Fruit fly (Drosophila melanogaster) whole organism, adult: ENCODE results near the gene rin.
A peak's percentile ranks its signal among the peaks of the same experiment; 100 is the strongest.

Experiments used
- CG11617 ChIP-seq: fragments of 200-800 bp; sonication (Bioruptor generic); optimal IDR thresholded peaks from 2 replicates; lab custom pipeline; 2017; ENCODE audit warnings: mild to moderate bottlenecking, missing biosample characterization, missing genetic modification reagents, missing genetic modification characterization
- CG12768 ChIP-seq: fragments of 200-800 bp; sonication (Bioruptor generic); optimal IDR thresholded peaks from 2 replicates; lab custom pipeline; 2017; ENCODE audit warnings: missing biosample characterization, missing genetic modification characterization, mild to moderate bottlenecking, moderate library complexity, missing genetic modification reagents
- CG14711 ChIP-seq: fragments of 200-800 bp; sonication (Bioruptor generic); optimal IDR thresholded peaks from 2 replicates; lab custom pipeline; 2018; ENCODE audit warnings: missing biosample characterization, mild to moderate bottlenecking, missing genetic modification characterization, moderate library complexity
- CG1620 ChIP-seq: fragments of 200-800 bp; sonication (Bioruptor generic); optimal IDR thresholded peaks from 2 replicates; lab custom pipeline; 2016; ENCODE audit warnings: missing biosample characterization, missing genetic modification characterization
- CG33017 ChIP-seq: fragments of 200-800 bp; sonication (Bioruptor generic); optimal IDR thresholded peaks from 2 replicates; lab custom pipeline; 2018; ENCODE audit warnings: missing biosample characterization, mild to moderate bottlenecking, missing genetic modification characterization, moderate library complexity
- CG5204 ChIP-seq: fragments of 200-800 bp; sonication (Bioruptor generic); optimal IDR thresholded peaks from 2 replicates; lab custom pipeline; 2016; ENCODE audit warnings: missing biosample characterization, missing genetic modification characterization
- CG7045 ChIP-seq: fragments of 200-800 bp; sonication (Bioruptor generic); optimal IDR thresholded peaks from 2 replicates; lab custom pipeline; 2017; ENCODE audit warnings: missing biosample characterization, mild to moderate bottlenecking, missing genetic modification characterization
- CG7101 ChIP-seq: fragments of 200-800 bp; sonication (Bioruptor generic); optimal IDR thresholded peaks from 2 replicates; lab custom pipeline; 2018; ENCODE audit warnings: missing biosample characterization, mild to moderate bottlenecking, missing genetic modification characterization, moderate library complexity
- Clk ChIP-seq: fragments of 200-800 bp; sonication (Bioruptor generic); optimal IDR thresholded peaks from 2 replicates; lab custom pipeline; 2017; ENCODE audit warnings: missing biosample characterization, missing genetic modification characterization
- Crg-1 ChIP-seq: fragments of 200-800 bp; sonication (Bioruptor generic); optimal IDR thresholded peaks from 2 replicates; lab custom pipeline; 2016; ENCODE audit warnings: missing biosample characterization, missing genetic modification characterization
- Hr96 ChIP-seq: fragments of 200-800 bp; sonication (Bioruptor generic); optimal IDR thresholded peaks from 2 replicates; lab custom pipeline; 2016; ENCODE audit warnings: missing biosample characterization, missing genetic modification characterization
- Mnt ChIP-seq: fragments of 200-800 bp; sonication (Bioruptor generic); optimal IDR thresholded peaks from 2 replicates; lab custom pipeline; 2016; ENCODE audit warnings: missing biosample characterization, mild to moderate bottlenecking, missing genetic modification characterization
- bab1 ChIP-seq: fragments of 200-800 bp; sonication (Bioruptor generic); optimal IDR thresholded peaks from 3 replicates; lab custom pipeline; 2019; ENCODE audit warnings: missing biosample characterization, mild to moderate bottlenecking, missing genetic modification characterization, moderate library complexity
- cic ChIP-seq: fragments of 200-800 bp; sonication (Bioruptor generic); optimal IDR thresholded peaks from 2 replicates; lab custom pipeline; 2017; ENCODE audit warnings: missing biosample characterization, mild to moderate bottlenecking, missing genetic modification characterization, moderate library complexity
- cnc ChIP-seq, 2 experiments: fragments of >200 bp; optimal IDR thresholded peaks; 2 replicates each; lab custom pipeline; 2017
- kay ChIP-seq: fragments of 200-800 bp; sonication (Bioruptor generic); peaks from one replicate; lab custom pipeline; 2016; ENCODE audit warnings: missing biosample characterization, missing genetic modification characterization, borderline replicate concordance
- ovo ChIP-seq: fragments of 200-800 bp; sonication (Bioruptor generic); optimal IDR thresholded peaks from 2 replicates; lab custom pipeline; 2016; ENCODE audit warnings: missing biosample characterization, missing genetic modification characterization
- pad ChIP-seq: fragments of 200-800 bp; sonication (Bioruptor generic); optimal IDR thresholded peaks from 3 replicates; lab custom pipeline; 2017; ENCODE audit warnings: missing biosample characterization, missing genetic modification characterization, mild to moderate bottlenecking, moderate library complexity, missing genetic modification reagents
- tj ChIP-seq: fragments of 200-800 bp; sonication (Bioruptor generic); optimal IDR thresholded peaks from 3 replicates; lab custom pipeline; 2017; ENCODE audit warnings: missing biosample characterization, mild to moderate bottlenecking, missing genetic modification characterization, moderate library complexity
- toe ChIP-seq: fragments of 200-800 bp; sonication (Bioruptor generic); optimal IDR thresholded peaks from 2 replicates; lab custom pipeline; 2016; ENCODE audit warnings: missing biosample characterization, missing genetic modification characterization

rin gene

dm6 chr3R:13685969-13686368, 39.2 kb downstream of the rin start:
- TF ChIP-seq tj (GFP tag; lab: Kevin White, UChicago) (peak; percentile 76), cnc (optimal IDR thresholded peaks at IDR 0.05; lab: Kevin White, UChicago) (no peak)

dm6 chr3R:13686371-13687211, 39.8 kb downstream of the rin start, which contains the start of gene omd:
Gene omd (minus strand): TSS chr3R:13687210.
- peak; percentile 100 for TF ChIP-seq cic
- no peak for TF ChIP-seq CG14711 (tag; lab: Kevin White, UChicago)
- no peak for TF ChIP-seq cnc (optimal IDR thresholded peaks at IDR 0.05; lab: Kevin White, UChicago)
- TF ChIP-seq CG33017 (tag; lab: Kevin White, UChicago), result peak; percentile 64
- TF ChIP-seq CG5204, result no peak
- TF ChIP-seq kay (GFP tag; lab: Kevin White, UChicago), result peak; percentile 99
- TF ChIP-seq Clk (GFP tag; lab: Kevin White, UChicago), result peak; percentile 30
- TF ChIP-seq Hr96, result peak; percentile 57
- peak; percentile 65 for TF ChIP-seq CG11617 (GFP tag; lab: Kevin White, UChicago)
- peak; percentile 92 for TF ChIP-seq Mnt (GFP tag; lab: Kevin White, UChicago)
- TF ChIP-seq ovo (GFP tag; lab: Kevin White, UChicago), result peak; percentile 70
- peak; percentile 84 for TF ChIP-seq CG12768 (GFP tag; lab: Kevin White, UChicago)
- peak; percentile 32 for TF ChIP-seq Crg-1 (GFP tag; lab: Kevin White, UChicago)
- peak; percentile 76 for TF ChIP-seq CG7101 (tag; lab: Kevin White, UChicago)
- TF ChIP-seq CG1620, result peak; percentile 8
- no peak for TF ChIP-seq bab1
- peak; percentile 52 for TF ChIP-seq pad (GFP tag; lab: Kevin White, UChicago)
- TF ChIP-seq CG7045 (GFP tag; lab: Kevin White, UChicago), result peak; percentile 77
- no peak for TF ChIP-seq tj (GFP tag; lab: Kevin White, UChicago)
- TF ChIP-seq toe (GFP tag; lab: Kevin White, UChicago), result peak; percentile 25

- TF ChIP-seq CG12768 (GFP tag; lab: Kevin White, UChicago) (no peak), Hr96 (no peak), bab1 (no peak), toe (GFP tag; lab: Kevin White, UChicago) (no peak), kay (GFP tag; lab: Kevin White, UChicago) (no peak), ovo (GFP tag; lab: Kevin White, UChicago) (no peak)
These were observed 46.9 kb downstream of the rin start, which contains the start of gene CG14367 for dm6 chr3R:13693753-13694152. Gene CG14367 (plus strand): TSS chr3R:13694053.

- TF ChIP-seq tj (GFP tag; lab: Kevin White, UChicago) (peak; percentile 9), bab1 (peak; percentile 39), CG33017 (tag; lab: Kevin White, UChicago) (no peak)
These were observed 52.5 kb downstream of the rin start for dm6 chr3R:13699350-13699749.

- peak; percentile 63 for TF ChIP-seq CG12768 (GFP tag; lab: Kevin White, UChicago)
- no peak for TF ChIP-seq CG7101 (tag; lab: Kevin White, UChicago)
These were observed 53.4 kb downstream of the rin start, which contains the start of gene ninaB for dm6 chr3R:13700192-13700591. Gene ninaB (plus strand): TSS chr3R:13700565.

dm6 chr3R:13700738-13701137, 53.9 kb downstream of the rin start, which contains the start of gene f-cup:
Gene f-cup (minus strand): TSS chr3R:13700838.
- TF ChIP-seq Clk (GFP tag; lab: Kevin White, UChicago), result no peak
- no peak for TF ChIP-seq CG12768 (GFP tag; lab: Kevin White, UChicago)
- no peak for TF ChIP-seq tj (GFP tag; lab: Kevin White, UChicago)
- TF ChIP-seq CG1620, result no peak
- TF ChIP-seq cnc (optimal IDR thresholded peaks at IDR 0.05; lab: Kevin White, UChicago), result no peak
- TF ChIP-seq cic, result no peak
- no peak for TF ChIP-seq CG11617 (GFP tag; lab: Kevin White, UChicago)
- no peak for TF ChIP-seq CG7045 (GFP tag; lab: Kevin White, UChicago)
- no peak for TF ChIP-seq CG14711 (tag; lab: Kevin White, UChicago)
- TF ChIP-seq Hr96, result no peak
- TF ChIP-seq bab1, result no peak
- no peak for TF ChIP-seq toe (GFP tag; lab: Kevin White, UChicago)
- TF ChIP-seq ovo (GFP tag; lab: Kevin White, UChicago), result no peak
- TF ChIP-seq kay (GFP tag; lab: Kevin White, UChicago), result no peak
- TF ChIP-seq pad (GFP tag; lab: Kevin White, UChicago), result no peak
- no peak for TF ChIP-seq CG33017 (tag; lab: Kevin White, UChicago)
- no peak for TF ChIP-seq Crg-1 (GFP tag; lab: Kevin White, UChicago)
- TF ChIP-seq CG7101 (tag; lab: Kevin White, UChicago), result no peak
- TF ChIP-seq Mnt (GFP tag; lab: Kevin White, UChicago), result no peak
